Fruit fly (Drosophila melanogaster) S2 (cell line): ENCODE results near the gene Yp3.

Experiments used
- CG8478 ChIP-seq: fragments of >200 bp; optimal IDR thresholded peaks from 2 replicates; lab custom pipeline; 2018
- CTCF ChIP-seq, 2 experiments: fragments of >200 bp; optimal IDR thresholded peaks; 2 replicates each; lab custom pipeline; 2018

The Yp3 gene

dm6 chrX:13805554-13805953 is 46.2 kb downstream of the Yp3 start:
- peak; percentile 4 to 39 for TF ChIP-seq CTCF (optimal IDR thresholded peaks at IDR 0.05; lab: Kevin White, UChicago)
- TF ChIP-seq CG8478 (lab: Kevin White, UChicago) = no peak
